Worm (Caenorhabditis elegans) whole organism, L1 larva: ENCODE data around the gene Y19D2B.1.

Experiments
- C04F5.9 ChIP-seq: sonication (generic microtip); optimal IDR thresholded peaks from 2 replicates; lab custom pipeline; 2016; ENCODE audit warnings: missing genetic modification characterization, missing compliant biosample characterization
- C16A3.4 ChIP-seq: fragments of 150-350 bp; optimal IDR thresholded peaks from 2 replicates; lab custom pipeline; 2014; ENCODE audit warnings: missing biosample characterization, missing genetic modification characterization
- F16B12.6 ChIP-seq: fragments of 150-350 bp; optimal IDR thresholded peaks from 2 replicates; lab custom pipeline; 2014; ENCODE audit warnings: missing biosample characterization, missing genetic modification characterization
- Y116A8C.19 ChIP-seq: sonication (generic microtip); optimal IDR thresholded peaks from 2 replicates; lab custom pipeline; 2016; ENCODE audit warnings: missing compliant biosample characterization, missing genetic modification characterization, borderline replicate concordance
- alr-1 ChIP-seq: fragments of 200-800 bp; sonication (Bioruptor generic); optimal IDR thresholded peaks from 2 replicates; lab custom pipeline; 2018; ENCODE audit warnings: borderline replicate concordance, mild to moderate bottlenecking, missing genetic modification characterization, missing compliant biosample characterization
- aly-2 ChIP-seq: fragments of 150-350 bp; optimal IDR thresholded peaks from 2 replicates; lab custom pipeline; 2014; ENCODE audit warnings: missing biosample characterization, missing genetic modification characterization
- ama-1 ChIP-seq: fragments of 150-350 bp; optimal IDR thresholded peaks from 2 replicates; lab custom pipeline; 2014
- ceh-63 ChIP-seq: fragments of 200-800 bp; sonication (Bioruptor generic); optimal IDR thresholded peaks from 2 replicates; lab custom pipeline; 2018; ENCODE audit warnings: mild to moderate bottlenecking, missing genetic modification characterization, missing compliant biosample characterization
- ceh-8 ChIP-seq: fragments of 200-800 bp; sonication (Bioruptor generic); optimal IDR thresholded peaks from 2 replicates; lab custom pipeline; 2018; ENCODE audit warnings: mild to moderate bottlenecking, missing genetic modification characterization, moderate library complexity, missing compliant biosample characterization
- ceh-88 ChIP-seq: fragments of 200-800 bp; sonication (Bioruptor generic); IDR thresholded peaks from 2 replicates; pipeline ENCODE4 v1.3.6; 2022; ENCODE audit warnings: missing genetic modification characterization, missing compliant biosample characterization
- ceh-90 ChIP-seq: sonication (generic microtip); optimal IDR thresholded peaks from 2 replicates; lab custom pipeline; 2016; ENCODE audit warnings: missing genetic modification characterization, missing compliant biosample characterization
- dpl-1 ChIP-seq, 3 experiments: fragments of 150-350 bp in 2 of 3; sonication (generic microtip) in 1 of 3; optimal IDR thresholded peaks; 2 replicates each; lab custom pipeline; 2014 to 2017; ENCODE audit warnings: missing biosample characterization in 3 of 3, missing genetic modification characterization in 3 of 3, missing genetic modification reagents in 3 of 3
- dsc-1 ChIP-seq: sonication (generic microtip); optimal IDR thresholded peaks from 2 replicates; lab custom pipeline; 2016; ENCODE audit warnings: mild to moderate bottlenecking, missing genetic modification characterization, missing compliant biosample characterization
- efl-3 ChIP-seq: fragments of 200-800 bp; sonication (Bioruptor generic); optimal IDR thresholded peaks from 2 replicates; lab custom pipeline; 2018; ENCODE audit warnings: mild to moderate bottlenecking, missing genetic modification characterization, missing compliant biosample characterization
- egl-27 ChIP-seq, 2 experiments: fragments of 150-350 bp in 1 of 2; sonication (generic microtip); optimal IDR thresholded peaks; 3 replicates each; lab custom pipeline; 2017 to 2018; ENCODE audit warnings: missing biosample characterization in 2 of 2, missing genetic modification characterization in 2 of 2, missing genetic modification reagents in 2 of 2
- elt-2 ChIP-seq: sonication (generic microtip); optimal IDR thresholded peaks from 2 replicates; lab custom pipeline; 2016; ENCODE audit warnings: missing genetic modification characterization, mild to moderate bottlenecking, inconsistent platforms, missing compliant biosample characterization, missing genetic modification reagents
- elt-3 ChIP-seq, 6 experiments: fragments of 150-350 bp in 1 of 6; sonication (generic microtip); optimal IDR thresholded peaks; 2 replicates each; lab custom pipeline; 2017 to 2018; ENCODE audit warnings: missing biosample characterization in 6 of 6, missing genetic modification characterization in 6 of 6, inconsistent platforms in 1 of 6
- fkh-10 ChIP-seq: sonication (generic microtip); optimal IDR thresholded peaks from 2 replicates; lab custom pipeline; 2017; ENCODE audit warnings: missing biosample characterization, missing genetic modification reagents, missing genetic modification characterization
- fkh-8 ChIP-seq: sonication (generic microtip); optimal IDR thresholded peaks from 2 replicates; lab custom pipeline; 2016; ENCODE audit warnings: mild to moderate bottlenecking, missing genetic modification characterization, missing compliant biosample characterization
- grh-1 ChIP-seq: fragments of 200-800 bp; sonication (Bioruptor generic); IDR thresholded peaks from 2 replicates; pipeline ENCODE4 v1.3.6; 2022; ENCODE audit warnings: missing genetic modification reagents, missing genetic modification characterization, missing compliant biosample characterization
- hlh-4 ChIP-seq: sonication (generic microtip); optimal IDR thresholded peaks from 2 replicates; lab custom pipeline; 2016; ENCODE audit warnings: mild to moderate bottlenecking, missing genetic modification characterization, missing compliant biosample characterization
- irx-1 ChIP-seq: sonication (generic microtip); optimal IDR thresholded peaks from 2 replicates; lab custom pipeline; 2016; ENCODE audit warnings: missing genetic modification characterization, missing compliant biosample characterization
- isw-1 ChIP-seq: fragments of 200-800 bp; sonication (Bioruptor generic); IDR thresholded peaks from 2 replicates; pipeline ENCODE4 v1.3.6; 2022; ENCODE audit warnings: missing genetic modification characterization, missing compliant biosample characterization
- jun-1 ChIP-seq: fragments of 150-350 bp; optimal IDR thresholded peaks from 2 replicates; lab custom pipeline; 2014; ENCODE audit warnings: missing biosample characterization, missing genetic modification reagents, missing genetic modification characterization
- lin-14 ChIP-seq: fragments of 200-800 bp; sonication (Bioruptor generic); optimal IDR thresholded peaks from 2 replicates; lab custom pipeline; 2018; ENCODE audit warnings: mild to moderate bottlenecking, missing genetic modification characterization, moderate library complexity, missing compliant biosample characterization
- lin-35 ChIP-seq, 2 experiments: fragments of 150-350 bp; optimal IDR thresholded peaks; 2 replicates each; lab custom pipeline; 2014; ENCODE audit warnings: missing biosample characterization in 2 of 2, missing genetic modification characterization in 2 of 2, missing genetic modification reagents in 2 of 2
- lsy-2 ChIP-seq, 2 experiments: fragments of 150-350 bp; optimal IDR thresholded peaks; 2 replicates each; lab custom pipeline; 2014; ENCODE audit warnings: missing biosample characterization in 2 of 2, missing genetic modification characterization in 2 of 2
- mdl-1 ChIP-seq, 2 experiments: fragments of 150-350 bp; optimal IDR thresholded peaks; 2 replicates each; lab custom pipeline; 2014 to 2017; ENCODE audit warnings: missing biosample characterization in 2 of 2, missing genetic modification characterization in 2 of 2, inconsistent platforms in 1 of 2
- mef-2 ChIP-seq: fragments of 150-350 bp; optimal IDR thresholded peaks from 2 replicates; lab custom pipeline; 2014; ENCODE audit warnings: missing biosample characterization, missing genetic modification characterization
- mep-1 ChIP-seq: fragments of 150-350 bp; optimal IDR thresholded peaks from 2 replicates; lab custom pipeline; 2014; ENCODE audit warnings: missing biosample characterization, missing genetic modification characterization
- nhr-11 ChIP-seq: fragments of 150-350 bp; optimal IDR thresholded peaks from 2 replicates; lab custom pipeline; 2014; ENCODE audit warnings: missing biosample characterization, missing genetic modification characterization
- nhr-20 ChIP-seq: sonication (generic microtip); optimal IDR thresholded peaks from 2 replicates; lab custom pipeline; 2016; ENCODE audit warnings: mild to moderate bottlenecking, missing genetic modification characterization, missing compliant biosample characterization
- nhr-28 ChIP-seq: fragments of 150-350 bp; optimal IDR thresholded peaks from 2 replicates; lab custom pipeline; 2014; ENCODE audit warnings: missing biosample characterization, missing genetic modification characterization
- nhr-71 ChIP-seq: sonication (generic microtip); optimal IDR thresholded peaks from 2 replicates; lab custom pipeline; 2016; ENCODE audit warnings: mild to moderate bottlenecking, missing genetic modification characterization, moderate library complexity, missing compliant biosample characterization
- nhr-77 ChIP-seq: fragments of 150-350 bp; optimal IDR thresholded peaks from 2 replicates; lab custom pipeline; 2014; ENCODE audit warnings: missing biosample characterization, missing genetic modification characterization
- nhr-84 ChIP-seq: sonication (generic microtip); optimal IDR thresholded peaks from 2 replicates; lab custom pipeline; 2017; ENCODE audit warnings: missing biosample characterization, missing genetic modification characterization
- nhr-90 ChIP-seq: sonication (generic microtip); optimal IDR thresholded peaks from 2 replicates; lab custom pipeline; 2016; ENCODE audit warnings: mild to moderate bottlenecking, missing genetic modification characterization, missing compliant biosample characterization; ENCODE audit not compliant: poor library complexity
- pag-3 ChIP-seq: sonication (generic microtip); optimal IDR thresholded peaks from 2 replicates; lab custom pipeline; 2017; ENCODE audit warnings: missing genetic modification characterization, mild to moderate bottlenecking, missing compliant biosample characterization, antibody characterized with exemption, borderline replicate concordance; ENCODE audit not compliant: insufficient read depth
- pax-3 ChIP-seq: fragments of 200-800 bp; sonication (Bioruptor generic); optimal IDR thresholded peaks from 2 replicates; lab custom pipeline; 2018; ENCODE audit warnings: mild to moderate bottlenecking, missing genetic modification characterization, moderate library complexity, missing compliant biosample characterization
- pqm-1 ChIP-seq: sonication (generic microtip); optimal IDR thresholded peaks from 3 replicates; lab custom pipeline; 2017; ENCODE audit warnings: missing biosample characterization, missing genetic modification characterization
- skn-1 ChIP-seq: fragments of 150-350 bp; optimal IDR thresholded peaks from 2 replicates; lab custom pipeline; 2014; ENCODE audit warnings: missing biosample characterization, missing genetic modification characterization
- tbx-2 ChIP-seq: sonication (generic microtip); optimal IDR thresholded peaks from 2 replicates; lab custom pipeline; 2016; ENCODE audit warnings: missing genetic modification characterization, missing compliant biosample characterization
- tlp-1 ChIP-seq: fragments of 150-350 bp; optimal IDR thresholded peaks from 2 replicates; lab custom pipeline; 2014; ENCODE audit warnings: missing biosample characterization, missing genetic modification characterization
- unc-30 ChIP-seq: sonication (generic microtip); optimal IDR thresholded peaks from 2 replicates; lab custom pipeline; 2017; ENCODE audit warnings: missing biosample characterization, missing genetic modification characterization
- unc-62 ChIP-seq: fragments of 150-350 bp; optimal IDR thresholded peaks from 2 replicates; lab custom pipeline; 2014; ENCODE audit warnings: missing biosample characterization, missing genetic modification reagents, missing genetic modification characterization
- xbp-1 ChIP-seq: sonication (generic microtip); optimal IDR thresholded peaks from 2 replicates; lab custom pipeline; 2016; ENCODE audit warnings: missing genetic modification characterization, missing compliant biosample characterization
- ztf-11 ChIP-seq, 2 experiments: sonication (generic microtip); optimal IDR thresholded peaks; 2 replicates each; lab custom pipeline; 2016 to 2017; ENCODE audit warnings: missing genetic modification characterization in 2 of 2, missing biosample characterization in 1 of 2, missing compliant biosample characterization in 1 of 2

Y19D2B.1 gene

DNA sequence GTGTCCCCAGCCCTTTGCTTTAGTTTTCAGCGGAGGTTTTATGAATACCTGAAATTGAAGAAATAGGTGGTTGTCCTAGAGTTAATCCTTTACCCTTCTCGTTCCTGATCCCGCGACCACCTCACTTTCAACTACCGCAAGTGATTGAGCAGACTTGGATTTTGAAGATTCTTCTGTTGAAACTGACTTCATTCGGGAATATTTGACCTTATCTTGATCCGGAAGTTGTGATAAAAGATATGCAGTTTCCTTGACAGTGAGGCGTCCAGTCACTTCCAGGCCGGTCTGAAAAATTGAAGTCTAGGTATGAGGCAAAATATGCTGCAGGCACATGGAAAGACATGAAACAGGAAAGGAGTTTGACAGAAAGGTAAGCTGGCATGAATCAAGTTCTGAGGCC lies 32.3 kb upstream of the Y19D2B.1 start:
- no peak for TF ChIP-seq nhr-84 (tag; lab: Kevin White, UChicago)
- TF ChIP-seq nhr-28 (tag; lab: Kevin White, UChicago) = no peak

DNA sequence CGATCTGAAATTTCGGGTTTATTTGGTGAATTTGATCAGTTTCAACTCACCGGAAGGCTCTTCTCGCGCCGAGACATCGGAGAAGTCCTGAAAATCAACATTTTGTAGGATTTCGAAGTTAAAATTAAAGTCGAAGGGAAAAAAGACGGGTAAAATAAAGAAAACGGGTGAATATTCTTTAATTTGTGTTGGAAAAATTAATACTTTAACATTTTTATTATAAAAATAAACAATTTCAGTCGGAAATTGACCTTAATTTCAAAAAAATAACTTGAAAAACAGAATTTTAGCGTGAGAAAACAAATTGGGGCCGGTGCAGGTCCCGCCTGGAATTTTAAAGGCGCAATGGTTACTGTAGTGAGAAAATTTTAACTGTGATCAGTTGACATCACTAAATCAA lies 30.3 kb upstream of the Y19D2B.1 start, which contains the start of gene nos-1:
Gene nos-1 (minus strand): TSS at position 101 of the 400 bp plus-strand sequence.
- no peak for TF ChIP-seq C16A3.4 (tag; lab: Kevin White, UChicago)
- TF ChIP-seq F16B12.6 (tag; lab: Kevin White, UChicago) = no peak
- no peak for TF ChIP-seq jun-1 (tag; lab: Kevin White, UChicago)
- TF ChIP-seq pag-3 (tag; lab: Kevin White, UChicago) = no peak
- no peak for TF ChIP-seq efl-3 (GFP tag; lab: Kevin White, UChicago)

ce11 chrII:10950107-10950679 lies 27.4 kb upstream of the Y19D2B.1 start, which contains the start of gene gst-5:
Gene gst-5 (plus strand): TSS chrII:10950352.
- no peak for TF ChIP-seq tlp-1 (tag; lab: Kevin White, UChicago)
- TF ChIP-seq pax-3 (tag; lab: Kevin White, UChicago) = no peak
- TF ChIP-seq mep-1 (tag; lab: Kevin White, UChicago) = peak; percentile 55
- no peak for TF ChIP-seq fkh-10
- peak in 1 of 2 experiments; percentile 13 for TF ChIP-seq egl-27 (tag; optimal IDR thresholded peaks at IDR 0.05; lab: Kevin White, UChicago)
- peak; percentile 16 for TF ChIP-seq elt-2 (tag; lab: Kevin White, UChicago)
- peak; percentile 40 for TF ChIP-seq nhr-11 (tag; lab: Kevin White, UChicago)
- no peak for TF ChIP-seq hlh-4
- TF ChIP-seq ztf-11 (tag; optimal IDR thresholded peaks at IDR 0.05; lab: Kevin White, UChicago) = no peak
- TF ChIP-seq C04F5.9 = no peak
- TF ChIP-seq xbp-1 = peak; percentile 27
- peak; percentile 44 for TF ChIP-seq tbx-2 (tag; lab: Kevin White, UChicago)
- peak; percentile 3 for TF ChIP-seq irx-1 (tag; lab: Kevin White, UChicago)
- TF ChIP-seq lin-35 (GFP tag; optimal IDR thresholded peaks at IDR 0.05; lab: Kevin White, UChicago) = peak in 1 of 2 experiments; percentile 53
- TF ChIP-seq nhr-84 (tag; lab: Kevin White, UChicago) = no peak
- peak in 1 of 2 experiments; percentile 9 for TF ChIP-seq mdl-1 (tag; optimal IDR thresholded peaks at IDR 0.05; lab: Kevin White, UChicago)
- TF ChIP-seq lsy-2 (tag; optimal IDR thresholded peaks at IDR 0.05; lab: Kevin White, UChicago) = peak; percentile 36 to 60
- TF ChIP-seq nhr-71 (tag; lab: Kevin White, UChicago) = peak; percentile 79
- TF ChIP-seq C16A3.4 (tag; lab: Kevin White, UChicago) = no peak
- TF ChIP-seq lin-14 (GFP tag; lab: Kevin White, UChicago) = peak; percentile 91
- no peak for TF ChIP-seq unc-30 (tag; lab: Kevin White, UChicago)
- TF ChIP-seq dsc-1 (tag; lab: Kevin White, UChicago) = no peak
- TF ChIP-seq unc-62 (GFP tag; lab: Kevin White, UChicago) = no peak
- TF ChIP-seq nhr-28 (tag; lab: Kevin White, UChicago) = peak; percentile 59
- no peak for TF ChIP-seq efl-3 (GFP tag; lab: Kevin White, UChicago)
- no peak for TF ChIP-seq ama-1 (lab: Kevin White, UChicago)
- no peak for TF ChIP-seq ceh-63 (GFP tag; lab: Kevin White, UChicago)
- no peak for TF ChIP-seq pqm-1 (tag; lab: Kevin White, UChicago)
- peak; percentile 27 for TF ChIP-seq isw-1
- no peak for TF ChIP-seq mef-2 (tag; lab: Kevin White, UChicago)
- TF ChIP-seq nhr-20 (tag; lab: Kevin White, UChicago) = peak; percentile 68
- TF ChIP-seq dpl-1 (GFP tag; optimal IDR thresholded peaks at IDR 0.05; lab: Kevin White, UChicago) = peak; percentile 15 to 28 (median 18)
- no peak for TF ChIP-seq ceh-8
- TF ChIP-seq Y116A8C.19 (tag; lab: Kevin White, UChicago) = no peak
- TF ChIP-seq elt-3 (tag; optimal IDR thresholded peaks at IDR 0.05; lab: Kevin White, UChicago) = no peak
- TF ChIP-seq ceh-90 (tag; lab: Kevin White, UChicago) = no peak
- no peak for TF ChIP-seq ceh-88 (GFP tag; lab: Robert Waterston, UW)
- TF ChIP-seq fkh-8 (tag; lab: Kevin White, UChicago) = peak; percentile 59
- no peak for TF ChIP-seq aly-2 (tag; lab: Kevin White, UChicago)
- peak; percentile 54 for TF ChIP-seq nhr-77 (tag; lab: Kevin White, UChicago)
- no peak for TF ChIP-seq alr-1 (tag; lab: Kevin White, UChicago)
- TF ChIP-seq nhr-90 (tag; lab: Kevin White, UChicago) = peak; percentile 43
- TF ChIP-seq grh-1 (GFP tag; lab: Robert Waterston, UW) = no peak
- peak; percentile 99 for TF ChIP-seq skn-1 (tag; lab: Kevin White, UChicago)
